Fruit fly (Drosophila melanogaster) whole organism, adult: Measurements from ENCODE around the gene Cp7Fc.

Experiments
- CG11617 ChIP-seq: fragments of 200-800 bp; sonication (Bioruptor generic); optimal IDR thresholded peaks from 2 replicates; lab custom pipeline; 2017; ENCODE audit warnings: mild to moderate bottlenecking, missing biosample characterization, missing genetic modification reagents, missing genetic modification characterization
- CG12768 ChIP-seq: fragments of 200-800 bp; sonication (Bioruptor generic); optimal IDR thresholded peaks from 2 replicates; lab custom pipeline; 2017; ENCODE audit warnings: missing biosample characterization, missing genetic modification characterization, mild to moderate bottlenecking, moderate library complexity, missing genetic modification reagents
- CG14711 ChIP-seq: fragments of 200-800 bp; sonication (Bioruptor generic); optimal IDR thresholded peaks from 2 replicates; lab custom pipeline; 2018; ENCODE audit warnings: missing biosample characterization, mild to moderate bottlenecking, missing genetic modification characterization, moderate library complexity
- CG1620 ChIP-seq: fragments of 200-800 bp; sonication (Bioruptor generic); optimal IDR thresholded peaks from 2 replicates; lab custom pipeline; 2016; ENCODE audit warnings: missing biosample characterization, missing genetic modification characterization
- CG33017 ChIP-seq: fragments of 200-800 bp; sonication (Bioruptor generic); optimal IDR thresholded peaks from 2 replicates; lab custom pipeline; 2018; ENCODE audit warnings: missing biosample characterization, mild to moderate bottlenecking, missing genetic modification characterization, moderate library complexity
- CG5204 ChIP-seq: fragments of 200-800 bp; sonication (Bioruptor generic); optimal IDR thresholded peaks from 2 replicates; lab custom pipeline; 2016; ENCODE audit warnings: missing biosample characterization, missing genetic modification characterization
- CG7045 ChIP-seq: fragments of 200-800 bp; sonication (Bioruptor generic); optimal IDR thresholded peaks from 2 replicates; lab custom pipeline; 2017; ENCODE audit warnings: missing biosample characterization, mild to moderate bottlenecking, missing genetic modification characterization
- CG7101 ChIP-seq: fragments of 200-800 bp; sonication (Bioruptor generic); optimal IDR thresholded peaks from 2 replicates; lab custom pipeline; 2018; ENCODE audit warnings: missing biosample characterization, mild to moderate bottlenecking, missing genetic modification characterization, moderate library complexity
- Clk ChIP-seq: fragments of 200-800 bp; sonication (Bioruptor generic); optimal IDR thresholded peaks from 2 replicates; lab custom pipeline; 2017; ENCODE audit warnings: missing biosample characterization, missing genetic modification characterization
- Crg-1 ChIP-seq: fragments of 200-800 bp; sonication (Bioruptor generic); optimal IDR thresholded peaks from 2 replicates; lab custom pipeline; 2016; ENCODE audit warnings: missing biosample characterization, missing genetic modification characterization
- Hr96 ChIP-seq: fragments of 200-800 bp; sonication (Bioruptor generic); optimal IDR thresholded peaks from 2 replicates; lab custom pipeline; 2016; ENCODE audit warnings: missing biosample characterization, missing genetic modification characterization
- Mnt ChIP-seq: fragments of 200-800 bp; sonication (Bioruptor generic); optimal IDR thresholded peaks from 2 replicates; lab custom pipeline; 2016; ENCODE audit warnings: missing biosample characterization, mild to moderate bottlenecking, missing genetic modification characterization
- bab1 ChIP-seq: fragments of 200-800 bp; sonication (Bioruptor generic); optimal IDR thresholded peaks from 3 replicates; lab custom pipeline; 2019; ENCODE audit warnings: missing biosample characterization, mild to moderate bottlenecking, missing genetic modification characterization, moderate library complexity
- cic ChIP-seq: fragments of 200-800 bp; sonication (Bioruptor generic); optimal IDR thresholded peaks from 2 replicates; lab custom pipeline; 2017; ENCODE audit warnings: missing biosample characterization, mild to moderate bottlenecking, missing genetic modification characterization, moderate library complexity
- cnc ChIP-seq, 2 experiments: fragments of >200 bp; optimal IDR thresholded peaks; 2 replicates each; lab custom pipeline; 2017
- kay ChIP-seq: fragments of 200-800 bp; sonication (Bioruptor generic); peaks from one replicate; lab custom pipeline; 2016; ENCODE audit warnings: missing biosample characterization, missing genetic modification characterization, borderline replicate concordance
- ovo ChIP-seq: fragments of 200-800 bp; sonication (Bioruptor generic); optimal IDR thresholded peaks from 2 replicates; lab custom pipeline; 2016; ENCODE audit warnings: missing biosample characterization, missing genetic modification characterization
- pad ChIP-seq: fragments of 200-800 bp; sonication (Bioruptor generic); optimal IDR thresholded peaks from 3 replicates; lab custom pipeline; 2017; ENCODE audit warnings: missing biosample characterization, missing genetic modification characterization, mild to moderate bottlenecking, moderate library complexity, missing genetic modification reagents
- tj ChIP-seq: fragments of 200-800 bp; sonication (Bioruptor generic); optimal IDR thresholded peaks from 3 replicates; lab custom pipeline; 2017; ENCODE audit warnings: missing biosample characterization, mild to moderate bottlenecking, missing genetic modification characterization, moderate library complexity
- toe ChIP-seq: fragments of 200-800 bp; sonication (Bioruptor generic); optimal IDR thresholded peaks from 2 replicates; lab custom pipeline; 2016; ENCODE audit warnings: missing biosample characterization, missing genetic modification characterization

The Cp7Fc gene

DNA sequence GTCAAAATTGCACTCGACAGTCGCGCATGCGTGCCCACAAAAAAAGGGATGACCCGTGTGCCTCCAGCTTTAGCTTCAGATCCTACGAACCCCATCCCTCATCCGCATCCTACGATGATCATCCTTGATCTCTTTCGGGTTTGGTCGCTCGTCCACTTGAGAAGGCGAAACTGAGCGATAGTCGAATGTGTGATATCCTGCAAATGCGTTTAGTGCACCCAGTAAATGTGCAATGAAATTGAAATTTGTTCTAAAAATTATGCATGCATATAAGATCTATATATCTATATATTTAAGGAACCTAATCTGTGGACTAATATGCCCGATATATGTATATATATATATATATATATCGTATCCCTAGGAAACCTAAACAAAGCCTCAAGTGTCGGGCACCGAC lies 32.6 kb upstream of the Cp7Fc start:
- TF ChIP-seq Clk (GFP tag; lab: Kevin White, UChicago) (no peak), bab1 (no peak), CG14711 (no peak), Mnt (GFP tag; lab: Kevin White, UChicago) (no peak), tj (GFP tag; lab: Kevin White, UChicago) (no peak), CG33017 (tag; lab: Kevin White, UChicago) (no peak), cnc (optimal IDR thresholded peaks at IDR 0.05; lab: Kevin White, UChicago) (no peak), Hr96 (GFP tag; lab: Kevin White, UChicago) (no peak), ovo (no peak), CG7045 (no peak), CG12768 (GFP tag; lab: Kevin White, UChicago) (no peak), pad (GFP tag; lab: Kevin White, UChicago) (no peak), kay (GFP tag; lab: Kevin White, UChicago) (no peak), CG5204 (no peak)

DNA sequence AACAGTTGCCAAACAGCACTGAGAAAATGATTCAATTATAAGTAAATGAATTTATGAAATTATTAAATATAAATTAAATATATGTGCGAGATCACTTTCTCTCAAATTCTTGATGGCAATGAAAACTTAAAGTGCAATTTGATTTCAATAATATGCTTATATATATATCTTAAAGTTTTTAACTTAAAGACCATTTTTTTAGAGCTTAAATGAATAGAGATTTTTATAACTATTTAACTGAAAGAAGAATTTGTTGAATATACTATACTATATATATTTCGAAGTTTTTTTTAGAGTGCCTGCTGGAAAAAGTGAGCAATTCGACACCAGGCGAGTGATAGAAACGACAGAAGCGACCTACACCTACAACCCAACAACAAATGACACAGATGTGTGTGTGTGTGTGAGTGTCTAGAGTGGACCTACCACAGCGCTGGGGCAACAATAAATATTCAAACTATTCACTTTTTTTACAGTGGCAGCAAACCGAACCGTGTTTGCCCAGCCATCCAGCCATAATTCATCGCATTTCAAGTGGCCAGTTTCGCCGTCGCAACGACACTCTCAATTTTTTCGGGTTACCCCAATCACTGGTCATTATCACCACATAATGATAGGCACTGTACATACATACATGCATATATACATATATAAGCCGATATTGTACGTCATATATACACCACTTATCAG lies 31.9 kb upstream of the Cp7Fc start:
- TF ChIP-seq cnc (optimal IDR thresholded peaks at IDR 0.05; lab: Kevin White, UChicago) (no peak), tj (GFP tag; lab: Kevin White, UChicago) (no peak), Mnt (GFP tag; lab: Kevin White, UChicago) (no peak), CG7045 (no peak), Hr96 (GFP tag; lab: Kevin White, UChicago) (no peak), CG14711 (no peak), CG11617 (no peak), CG12768 (GFP tag; lab: Kevin White, UChicago) (no peak), Crg-1 (GFP tag; lab: Kevin White, UChicago) (no peak), kay (GFP tag; lab: Kevin White, UChicago) (no peak), CG1620 (GFP tag; lab: Kevin White, UChicago) (no peak), bab1 (no peak), CG33017 (tag; lab: Kevin White, UChicago) (no peak), ovo (no peak), cic (GFP tag; lab: Kevin White, UChicago) (no peak), Clk (GFP tag; lab: Kevin White, UChicago) (no peak), pad (GFP tag; lab: Kevin White, UChicago) (no peak), CG5204 (no peak), CG7101 (tag; lab: Kevin White, UChicago) (no peak)

DNA sequence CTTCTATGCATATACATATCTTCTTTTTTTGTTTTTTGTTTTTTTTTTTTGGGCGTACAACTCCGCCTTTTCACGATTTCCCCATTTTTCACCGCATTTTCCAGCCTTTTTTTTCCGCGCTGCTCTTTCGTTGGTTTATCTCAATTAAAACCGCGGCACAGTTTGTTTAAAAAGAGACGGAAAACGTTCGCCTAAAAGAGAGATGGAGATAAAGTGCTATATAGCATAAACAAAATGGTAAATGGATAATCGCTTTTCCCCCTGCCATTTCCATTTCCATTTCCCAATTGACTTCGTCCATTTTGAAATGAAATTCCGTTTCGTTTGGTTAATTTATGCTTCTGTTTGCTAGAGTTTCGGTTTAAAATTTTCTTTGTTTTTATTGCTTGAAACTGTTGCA lies 29.8 kb upstream of the Cp7Fc start:
- no peak for TF ChIP-seq bab1
- no peak for TF ChIP-seq pad (GFP tag; lab: Kevin White, UChicago)
- no peak for TF ChIP-seq CG7101 (tag; lab: Kevin White, UChicago)
- TF ChIP-seq toe (GFP tag; lab: Kevin White, UChicago), result no peak
- TF ChIP-seq Mnt (GFP tag; lab: Kevin White, UChicago), result no peak
- TF ChIP-seq CG5204, result no peak
- TF ChIP-seq CG33017 (tag; lab: Kevin White, UChicago), result no peak
- TF ChIP-seq CG14711, result no peak
- TF ChIP-seq ovo, result no peak
- TF ChIP-seq cnc (optimal IDR thresholded peaks at IDR 0.05; lab: Kevin White, UChicago), result no peak
- TF ChIP-seq CG7045, result no peak
- TF ChIP-seq Crg-1 (GFP tag; lab: Kevin White, UChicago), result no peak

DNA sequence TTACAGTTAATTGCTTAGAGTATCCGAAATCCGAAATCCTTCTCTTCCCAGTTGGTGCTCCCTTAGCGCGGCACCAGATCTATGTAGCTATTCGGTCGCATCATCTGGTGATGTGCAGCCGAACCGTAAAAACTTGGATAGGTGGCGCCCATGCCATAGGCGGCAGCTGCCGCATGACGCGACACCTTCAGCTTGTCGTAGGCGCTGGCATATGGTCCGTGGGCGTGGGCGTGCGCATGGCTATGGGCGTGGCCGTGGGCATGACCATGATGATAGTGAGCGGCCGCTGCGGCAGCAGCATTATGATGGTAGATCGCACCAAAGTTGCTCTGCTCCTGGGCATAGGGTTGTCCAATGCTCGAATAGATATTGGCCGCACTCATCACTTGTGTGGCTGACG lies 28.7 kb upstream of the Cp7Fc start:
- TF ChIP-seq toe (GFP tag; lab: Kevin White, UChicago) (no peak), CG12768 (GFP tag; lab: Kevin White, UChicago) (no peak), tj (GFP tag; lab: Kevin White, UChicago) (no peak), CG33017 (tag; lab: Kevin White, UChicago) (no peak), Crg-1 (GFP tag; lab: Kevin White, UChicago) (no peak), pad (GFP tag; lab: Kevin White, UChicago) (no peak), cic (GFP tag; lab: Kevin White, UChicago) (no peak), Mnt (GFP tag; lab: Kevin White, UChicago) (no peak), cnc (optimal IDR thresholded peaks at IDR 0.05; lab: Kevin White, UChicago) (no peak), CG14711 (no peak), bab1 (no peak), CG11617 (no peak), Hr96 (GFP tag; lab: Kevin White, UChicago) (no peak), ovo (no peak)

DNA sequence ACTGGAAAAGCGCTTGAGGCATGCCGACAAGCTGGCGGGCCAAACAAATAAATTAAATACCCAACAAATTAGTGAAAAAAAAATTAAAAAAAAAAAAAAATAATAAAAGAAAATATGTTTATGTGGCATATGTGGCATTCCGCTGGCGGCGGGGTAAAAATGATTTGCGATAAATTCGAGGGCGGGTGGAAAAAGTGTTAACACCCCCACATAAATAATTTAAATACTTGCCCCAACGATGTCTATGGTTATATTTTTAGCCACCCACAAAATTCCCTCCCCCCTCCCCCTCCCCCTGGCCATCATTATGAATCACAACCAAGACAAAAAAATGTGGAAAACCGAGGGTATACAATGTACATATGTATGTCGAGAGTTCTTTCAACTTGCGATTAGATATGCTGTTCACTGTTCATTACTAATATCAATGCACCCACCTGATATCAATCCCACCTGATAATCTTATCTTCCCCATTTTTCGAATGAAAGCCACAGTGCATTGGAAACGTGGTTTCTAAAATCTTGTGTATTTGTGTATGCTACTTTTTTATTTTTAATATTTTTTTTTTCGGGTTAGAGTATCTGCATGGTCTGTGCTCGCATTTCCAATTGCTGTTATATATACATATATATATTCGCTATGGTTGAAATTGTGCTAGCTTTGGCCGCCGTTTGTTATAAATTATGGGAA lies 26.6 kb upstream of the Cp7Fc start:
- TF ChIP-seq CG5204 (no peak), CG14711 (no peak), CG1620 (GFP tag; lab: Kevin White, UChicago) (no peak), CG11617 (no peak), cic (GFP tag; lab: Kevin White, UChicago) (no peak), Mnt (GFP tag; lab: Kevin White, UChicago) (no peak), Clk (GFP tag; lab: Kevin White, UChicago) (no peak), CG7101 (tag; lab: Kevin White, UChicago) (no peak), CG33017 (tag; lab: Kevin White, UChicago) (no peak), Crg-1 (GFP tag; lab: Kevin White, UChicago) (no peak), bab1 (no peak), Hr96 (GFP tag; lab: Kevin White, UChicago) (no peak), ovo (no peak), CG7045 (no peak), kay (GFP tag; lab: Kevin White, UChicago) (no peak)

DNA sequence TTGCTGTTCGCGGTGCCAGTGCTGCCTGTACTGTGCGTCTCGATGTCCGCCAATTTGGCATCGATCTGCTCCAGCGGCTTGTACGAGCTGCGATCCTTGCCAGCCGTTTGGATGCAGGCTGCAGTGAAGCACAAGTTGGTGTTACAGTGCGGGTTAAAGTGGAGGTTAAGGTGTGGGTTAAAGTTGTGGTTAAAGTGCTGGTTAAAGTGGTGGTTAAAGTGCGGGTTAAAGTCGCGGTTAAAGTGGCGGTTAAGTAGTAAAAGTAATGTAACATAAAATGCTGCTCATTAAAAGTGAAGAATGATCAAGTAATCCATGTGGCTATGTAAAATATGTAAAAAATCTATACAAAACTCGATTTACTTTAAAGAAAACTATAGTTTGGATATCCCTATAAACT lies 24.8 kb upstream of the Cp7Fc start:
- TF ChIP-seq ovo, result no peak
- TF ChIP-seq tj (GFP tag; lab: Kevin White, UChicago), result no peak
- TF ChIP-seq CG33017 (tag; lab: Kevin White, UChicago), result no peak
- no peak for TF ChIP-seq kay (GFP tag; lab: Kevin White, UChicago)
- TF ChIP-seq CG14711, result no peak
- no peak for TF ChIP-seq CG7045
- no peak for TF ChIP-seq CG11617
- no peak for TF ChIP-seq bab1
- no peak for TF ChIP-seq CG12768 (GFP tag; lab: Kevin White, UChicago)
- TF ChIP-seq Hr96 (GFP tag; lab: Kevin White, UChicago), result no peak
- TF ChIP-seq Clk (GFP tag; lab: Kevin White, UChicago), result no peak
- no peak for TF ChIP-seq cic (GFP tag; lab: Kevin White, UChicago)
- no peak for TF ChIP-seq CG7101 (tag; lab: Kevin White, UChicago)
- no peak for TF ChIP-seq pad (GFP tag; lab: Kevin White, UChicago)
- TF ChIP-seq CG5204, result no peak
- no peak for TF ChIP-seq Mnt (GFP tag; lab: Kevin White, UChicago)
- no peak for TF ChIP-seq toe (GFP tag; lab: Kevin White, UChicago)
- TF ChIP-seq Crg-1 (GFP tag; lab: Kevin White, UChicago), result no peak
- TF ChIP-seq CG1620 (GFP tag; lab: Kevin White, UChicago), result no peak
